Worm (Caenorhabditis elegans) whole organism, young adult: ENCODE measurements around the gene emc-2.

Experiments used
- C17E4.6 ChIP-seq: fragments of 200-800 bp; sonication (Bioruptor generic); IDR thresholded peaks from 2 replicates; pipeline ENCODE4 v1.3.6; 2022; ENCODE audit warnings: missing genetic modification reagents, missing genetic modification characterization, missing compliant biosample characterization
- D2030.7 ChIP-seq: fragments of 200-800 bp; sonication (Bioruptor generic); IDR thresholded peaks from 2 replicates; pipeline ENCODE4 v1.3.6; 2022; ENCODE audit warnings: missing genetic modification reagents, missing genetic modification characterization, missing compliant biosample characterization
- F22D6.2 ChIP-seq: sonication (generic microtip); optimal IDR thresholded peaks from 2 replicates; lab custom pipeline; 2016; ENCODE audit warnings: mild to moderate bottlenecking, missing genetic modification characterization, missing compliant biosample characterization
- F37B4.10 ChIP-seq: fragments of 200-800 bp; sonication (Bioruptor generic); IDR thresholded peaks from 2 replicates; pipeline ENCODE4 v1.3.6; 2022; ENCODE audit warnings: missing genetic modification characterization, missing compliant biosample characterization
- F39B2.1 ChIP-seq: fragments of 200-800 bp; sonication (Bioruptor generic); IDR thresholded peaks from 2 replicates; pipeline ENCODE4 v1.3.6; 2022; ENCODE audit warnings: missing genetic modification reagents, missing genetic modification characterization, missing compliant biosample characterization
- F57A8.1 ChIP-seq: fragments of 200-800 bp; sonication (Bioruptor generic); optimal IDR thresholded peaks from 2 replicates; lab custom pipeline; 2018; ENCODE audit warnings: mild to moderate bottlenecking, missing genetic modification characterization, moderate library complexity, missing compliant biosample characterization
- Y53F4B.3 ChIP-seq: fragments of 200-800 bp; sonication (Bioruptor generic); IDR thresholded peaks from 2 replicates; pipeline ENCODE4 v1.3.6; 2022; ENCODE audit warnings: missing genetic modification reagents, missing genetic modification characterization, missing compliant biosample characterization
- atf-7 ChIP-seq: sonication (generic microtip); optimal IDR thresholded peaks from 2 replicates; lab custom pipeline; 2017; ENCODE audit warnings: mild to moderate bottlenecking, missing genetic modification characterization, missing compliant biosample characterization
- bed-1 ChIP-seq: fragments of 200-800 bp; sonication (Bioruptor generic); IDR thresholded peaks from 2 replicates; pipeline ENCODE4 v1.3.6; 2022; ENCODE audit warnings: missing genetic modification reagents, missing genetic modification characterization, missing compliant biosample characterization
- ceh-91 ChIP-seq: fragments of 200-800 bp; sonication (Bioruptor generic); IDR thresholded peaks from 2 replicates; pipeline ENCODE4 v1.3.6; 2022; ENCODE audit warnings: missing genetic modification reagents, missing genetic modification characterization, missing compliant biosample characterization
- chd-7 ChIP-seq: sonication (generic microtip); optimal IDR thresholded peaks from 2 replicates; lab custom pipeline; 2016; ENCODE audit warnings: mild to moderate bottlenecking, missing genetic modification characterization, moderate library complexity, missing compliant biosample characterization
- hmg-20 ChIP-seq: fragments of 200-800 bp; sonication (Bioruptor generic); IDR thresholded peaks from 2 replicates; pipeline ENCODE4 v1.3.6; 2022; ENCODE audit warnings: missing genetic modification reagents, missing genetic modification characterization, missing compliant biosample characterization
- hrde-1 ChIP-seq: sonication (generic microtip); optimal IDR thresholded peaks from 2 replicates; lab custom pipeline; 2016; ENCODE audit warnings: missing genetic modification characterization, mild to moderate bottlenecking, missing compliant biosample characterization, moderate library complexity, missing genotype, missing genetic modification reagents, borderline replicate concordance
- hsf-1 ChIP-seq: fragments of 200-800 bp; sonication (Bioruptor generic); IDR thresholded peaks from 2 replicates; pipeline ENCODE4 v1.3.6; 2022; ENCODE audit warnings: missing genetic modification reagents, missing genetic modification characterization, missing compliant biosample characterization
- lin-35 ChIP-seq, 3 experiments: fragments of 150-350 bp in 2 of 3; sonication (generic microtip) in 1 of 3; optimal IDR thresholded peaks; 2 replicates each; lab custom pipeline; 2014 to 2018; ENCODE audit warnings: missing biosample characterization in 3 of 3, missing genetic modification characterization in 3 of 3, missing genetic modification reagents in 3 of 3
- lin-40 ChIP-seq: sonication (generic microtip); optimal IDR thresholded peaks from 2 replicates; lab custom pipeline; 2016; ENCODE audit warnings: missing genetic modification characterization, mild to moderate bottlenecking, missing compliant biosample characterization, missing genotype, missing genetic modification reagents
- madf-10 ChIP-seq: sonication (generic microtip); optimal IDR thresholded peaks from 2 replicates; lab custom pipeline; 2016; ENCODE audit warnings: mild to moderate bottlenecking, missing genetic modification characterization, missing compliant biosample characterization
- madf-6 ChIP-seq: fragments of 200-800 bp; sonication (Bioruptor generic); IDR thresholded peaks from 2 replicates; pipeline ENCODE4 v1.3.6; 2022; ENCODE audit warnings: missing genetic modification reagents, missing genetic modification characterization, missing compliant biosample characterization
- nfya-1 ChIP-seq: sonication (generic microtip); optimal IDR thresholded peaks from 2 replicates; lab custom pipeline; 2017; ENCODE audit warnings: antibody characterized with exemption, missing compliant biosample characterization, missing genetic modification characterization, borderline replicate concordance; ENCODE audit not compliant: insufficient read depth
- nhr-90 ChIP-seq: sonication (generic microtip); optimal IDR thresholded peaks from 2 replicates; lab custom pipeline; 2016; ENCODE audit warnings: missing genotype, mild to moderate bottlenecking, missing genetic modification characterization, missing compliant biosample characterization
- pbrm-1 ChIP-seq: fragments of 200-800 bp; sonication (Bioruptor generic); IDR thresholded peaks from 2 replicates; pipeline ENCODE4 v1.3.6; 2022; ENCODE audit warnings: missing genetic modification reagents, missing genetic modification characterization, missing compliant biosample characterization
- sdz-38 ChIP-seq: sonication (generic microtip); optimal IDR thresholded peaks from 2 replicates; lab custom pipeline; 2016; ENCODE audit warnings: missing genotype, missing genetic modification characterization, missing compliant biosample characterization
- sptf-2 ChIP-seq: fragments of 200-800 bp; sonication (Bioruptor generic); optimal IDR thresholded peaks from 2 replicates; lab custom pipeline; 2018; ENCODE audit warnings: mild to moderate bottlenecking, missing genetic modification characterization, missing compliant biosample characterization
- ztf-22 ChIP-seq: fragments of 200-800 bp; sonication (Bioruptor generic); optimal IDR thresholded peaks from 2 replicates; lab custom pipeline; 2018; ENCODE audit warnings: mild to moderate bottlenecking, missing genetic modification characterization, moderate library complexity, missing compliant biosample characterization
- ztf-25 ChIP-seq: fragments of 200-800 bp; sonication (Bioruptor generic); IDR thresholded peaks from 2 replicates; pipeline ENCODE4 v1.3.6; 2022; ENCODE audit warnings: missing genetic modification reagents, missing genetic modification characterization, missing compliant biosample characterization
- ztf-26 ChIP-seq: sonication (generic microtip); optimal IDR thresholded peaks from 2 replicates; lab custom pipeline; 2017; ENCODE audit warnings: missing genetic modification characterization, missing compliant biosample characterization
- ztf-28 ChIP-seq: fragments of 200-800 bp; sonication (Bioruptor generic); IDR thresholded peaks from 2 replicates; pipeline ENCODE4 v1.3.6; 2022; ENCODE audit warnings: missing genetic modification reagents, missing genetic modification characterization, missing compliant biosample characterization

Gene emc-2

ce11 chrII:1258634-1259033, 47.3 kb downstream of the emc-2 start, which contains the start of gene clpr-2:
Gene clpr-2 (plus strand): TSS chrII:1258934.
- no peak for TF ChIP-seq hsf-1 (GFP tag; lab: Robert Waterston, UW)
- no peak for TF ChIP-seq Y53F4B.3
- no peak for TF ChIP-seq sdz-38 (tag; lab: Kevin White, UChicago)
- TF ChIP-seq sptf-2 (GFP tag; lab: Kevin White, UChicago), result no peak
- TF ChIP-seq F39B2.1 (GFP tag; lab: Robert Waterston, UW), result no peak
- no peak for TF ChIP-seq ztf-22 (GFP tag; lab: Kevin White, UChicago)
- no peak for TF ChIP-seq hrde-1 (tag; lab: Kevin White, UChicago)
- no peak for TF ChIP-seq lin-40
- no peak for TF ChIP-seq chd-7 (tag; lab: Kevin White, UChicago)

- no peak for TF ChIP-seq bed-1 (GFP tag; lab: Robert Waterston, UW)
- no peak for TF ChIP-seq ztf-25 (GFP tag; lab: Robert Waterston, UW)
- TF ChIP-seq madf-10, result no peak
- no peak for TF ChIP-seq madf-6
- no peak for TF ChIP-seq C17E4.6 (GFP tag; lab: Robert Waterston, UW)
- TF ChIP-seq ztf-26 (tag; lab: Kevin White, UChicago), result no peak
- no peak for TF ChIP-seq D2030.7
- no peak for TF ChIP-seq ceh-91 (GFP tag; lab: Robert Waterston, UW)
- TF ChIP-seq hsf-1 (GFP tag; lab: Robert Waterston, UW), result no peak
- TF ChIP-seq ztf-28 (GFP tag; lab: Robert Waterston, UW), result no peak
- TF ChIP-seq hmg-20 (GFP tag; lab: Robert Waterston, UW), result no peak
- TF ChIP-seq F57A8.1 (GFP tag; lab: Kevin White, UChicago), result no peak
- no peak for TF ChIP-seq atf-7 (tag; lab: Kevin White, UChicago)
- TF ChIP-seq lin-35 (GFP tag; optimal IDR thresholded peaks at IDR 0.05; lab: Kevin White, UChicago), result no peak
- TF ChIP-seq F37B4.10, result no peak
These were observed 49.2 kb downstream of the emc-2 start for ce11 chrII:1256742-1257141.

ce11 chrII:1255637-1256036, 50.3 kb downstream of the emc-2 start, which contains the start of gene clec-119:
Gene clec-119 (plus strand): TSS chrII:1255937.
- TF ChIP-seq nhr-90 (tag; lab: Kevin White, UChicago), result no peak
- TF ChIP-seq F37B4.10, result no peak
- TF ChIP-seq nfya-1, result no peak
- no peak for TF ChIP-seq pbrm-1 (GFP tag; lab: Robert Waterston, UW)
- no peak for TF ChIP-seq F22D6.2
- TF ChIP-seq, all 124 proteins: peak for 0
